Worm (Caenorhabditis elegans): ENCODE data around the gene Y75B12B.10.
A peak's percentile ranks its signal among the peaks of the same experiment; 100 is the strongest.

ce11 chrV:15189567-15189966, 10.3 kb upstream of the Y75B12B.10 start, which contains the start of gene cyn-3:
- no peak for TF ChIP-seq lin-13 (GFP tag; optimal IDR thresholded peaks at IDR 0.05)
- peak; percentile 86 for TF ChIP-seq mep-1 (tag; optimal IDR thresholded peaks at IDR 0.05)
- peak; percentile 99 for TF ChIP-seq nhr-6 (tag; optimal IDR thresholded peaks at IDR 0.05)
- TF ChIP-seq spr-3 (GFP tag; optimal IDR thresholded peaks at IDR 0.05), result no peak
- TF ChIP-seq aly-2 (tag; optimal IDR thresholded peaks at IDR 0.05), result no peak
- no peak for TF ChIP-seq nhr-111 (GFP tag; optimal IDR thresholded peaks at IDR 0.05)
- no peak for TF ChIP-seq egl-27 (tag; optimal IDR thresholded peaks at IDR 0.05)
- TF ChIP-seq ceh-82 (tag; optimal IDR thresholded peaks at IDR 0.05), result no peak
- TF ChIP-seq nhr-77 (tag; optimal IDR thresholded peaks at IDR 0.05), result peak; percentile 82
- TF ChIP-seq unc-39 (tag; optimal IDR thresholded peaks at IDR 0.05), result no peak
- peak; percentile 63 for TF ChIP-seq ztf-7 (tag; optimal IDR thresholded peaks at IDR 0.05)
- TF ChIP-seq nhr-25 (tag; optimal IDR thresholded peaks at IDR 0.05; ENCODE audit: borderline replicate concordance, insufficient read depth), result peak; percentile 28
- TF ChIP-seq unc-62 (GFP tag; optimal IDR thresholded peaks at IDR 0.05 in 1 of 2), result peak in 1 of 2 experiments; percentile 85
- TF ChIP-seq unc-62 (tag; optimal IDR thresholded peaks at IDR 0.05), result no peak

Data from whole organism, L4 larva.